Worm (Caenorhabditis elegans): Measurements from ENCODE around the gene dhs-19.

dhs-19 gene

ce11 chrV:11490382-11490781 is at the start of gene dhs-19:
Gene dhs-19 (minus strand): TSS chrV:11490482.
- TF ChIP-seq M03D4.4 (tag; optimal IDR thresholded peaks at IDR 0.05), result no peak

- TF ChIP-seq elt-3 (tag; optimal IDR thresholded peaks at IDR 0.05) (no peak), mep-1 (tag; optimal IDR thresholded peaks at IDR 0.05) (no peak), tbx-8 (GFP tag; optimal IDR thresholded peaks at IDR 0.05) (no peak), nhr-237 (tag; optimal IDR thresholded peaks at IDR 0.05) (no peak), lin-32 (GFP tag; optimal IDR thresholded peaks at IDR 0.05) (no peak), nhr-12 (tag; optimal IDR thresholded peaks at IDR 0.05) (no peak), ham-2 (GFP tag; optimal IDR thresholded peaks at IDR 0.05) (no peak), lin-13 (tag; optimal IDR thresholded peaks at IDR 0.05) (no peak), unc-39 (tag; optimal IDR thresholded peaks at IDR 0.05) (no peak), hlh-1 (tag; optimal IDR thresholded peaks at IDR 0.05) (no peak), ceh-43 (GFP tag; optimal IDR thresholded peaks at IDR 0.05) (no peak), elt-1 (tag; optimal IDR thresholded peaks at IDR 0.05; ENCODE audit: borderline replicate concordance, insufficient read depth) (no peak), sptf-1 (tag; optimal IDR thresholded peaks at IDR 0.05) (no peak), nhr-76 (tag; optimal IDR thresholded peaks at IDR 0.05) (no peak), pha-4 (tag; optimal IDR thresholded peaks at IDR 0.05) (no peak)
These were observed 49.2 kb upstream of the dhs-19 start for ce11 chrV:11539502-11539901.

DNA sequence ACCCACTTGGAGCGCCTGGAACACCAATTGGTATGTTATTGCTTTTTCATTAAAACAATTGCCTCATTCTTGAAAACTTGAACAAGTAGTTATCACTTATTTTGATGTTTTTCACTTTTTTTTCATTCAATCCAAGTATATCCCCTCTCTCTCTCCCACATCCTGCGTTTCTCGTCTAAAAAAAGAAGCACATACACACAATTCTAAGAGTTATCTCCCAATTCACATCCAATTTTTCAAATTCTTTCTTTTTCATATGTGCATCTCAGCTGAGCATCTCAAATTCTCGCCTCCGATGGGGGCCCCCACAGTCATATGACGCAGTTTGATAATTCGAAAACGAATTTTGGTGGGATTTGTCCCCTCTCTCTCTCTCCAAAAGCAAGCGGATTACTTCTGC is 46.4 kb upstream of the dhs-19 start:
- TF ChIP-seq nhr-2 (tag; optimal IDR thresholded peaks at IDR 0.05) (no peak), ces-1 (GFP tag; optimal IDR thresholded peaks at IDR 0.05) (peak; percentile 5), sptf-1 (tag; optimal IDR thresholded peaks at IDR 0.05) (no peak)

ce11 chrV:11535504-11536062 is 45.3 kb upstream of the dhs-19 start:
- TF ChIP-seq hlh-1 (tag; optimal IDR thresholded peaks at IDR 0.05), result peak; percentile 80
- no peak for TF ChIP-seq lin-32 (GFP tag; optimal IDR thresholded peaks at IDR 0.05)
- peak; percentile 78 for TF ChIP-seq unc-120 (tag; optimal IDR thresholded peaks at IDR 0.05; ENCODE audit: poor library complexity, severe bottlenecking)

- peak; percentile 11 for TF ChIP-seq unc-120 (tag; optimal IDR thresholded peaks at IDR 0.05; ENCODE audit: poor library complexity, severe bottlenecking)
- peak; percentile 41 for TF ChIP-seq blmp-1 (tag; optimal IDR thresholded peaks at IDR 0.05)
- peak; percentile 97 for TF ChIP-seq hlh-1 (tag; optimal IDR thresholded peaks at IDR 0.05)
- no peak for TF ChIP-seq unc-39 (tag; optimal IDR thresholded peaks at IDR 0.05)
These were observed 44.4 kb upstream of the dhs-19 start for ce11 chrV:11534495-11535189.

DNA sequence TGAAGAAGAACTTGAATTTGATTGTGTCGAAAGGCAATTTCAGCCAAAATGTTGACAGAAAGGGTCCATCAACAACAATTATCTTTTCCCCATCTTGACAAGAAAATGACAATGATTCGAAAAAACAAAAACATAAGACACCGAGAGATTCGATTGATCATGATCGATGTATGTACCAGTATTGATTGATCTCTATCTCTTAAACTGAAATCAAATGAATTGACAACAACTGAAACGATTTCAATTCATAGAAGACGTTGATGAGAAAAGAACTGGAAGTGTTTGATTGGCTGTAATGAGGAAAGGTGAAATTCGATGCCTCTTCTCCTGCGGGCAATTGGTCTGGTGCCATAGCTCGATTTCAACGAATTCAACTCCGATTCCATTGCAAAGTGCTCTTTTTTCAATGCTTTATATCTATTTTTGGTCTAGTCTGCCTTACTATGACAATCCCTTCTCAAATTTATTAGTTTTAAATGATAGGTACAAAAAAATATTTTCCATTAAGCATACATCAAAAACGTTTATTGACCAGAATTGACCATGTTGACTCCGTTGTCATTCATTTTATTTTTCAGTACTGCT is 43.2 kb upstream of the dhs-19 start:
- TF ChIP-seq blmp-1 (tag; optimal IDR thresholded peaks at IDR 0.05) (no peak), ztf-11 (tag; optimal IDR thresholded peaks at IDR 0.05) (no peak), nhr-76 (tag; optimal IDR thresholded peaks at IDR 0.05) (no peak), zip-8 (tag; optimal IDR thresholded peaks at IDR 0.05) (no peak), lsy-2 (tag; optimal IDR thresholded peaks at IDR 0.05) (no peak), mab-5 (tag; optimal IDR thresholded peaks at IDR 0.05) (no peak), sptf-1 (tag; optimal IDR thresholded peaks at IDR 0.05) (no peak), ceh-39 (tag; optimal IDR thresholded peaks at IDR 0.05) (no peak), elt-1 (tag; optimal IDR thresholded peaks at IDR 0.05; ENCODE audit: borderline replicate concordance, insufficient read depth) (no peak), nhr-237 (tag; optimal IDR thresholded peaks at IDR 0.05) (no peak)

ce11 chrV:11532964-11533363 is 42.7 kb upstream of the dhs-19 start:
- TF ChIP-seq ham-2 (GFP tag; optimal IDR thresholded peaks at IDR 0.05), result peak; percentile 30
- no peak for TF ChIP-seq tbx-8 (GFP tag; optimal IDR thresholded peaks at IDR 0.05)
- TF ChIP-seq lsy-2 (tag; optimal IDR thresholded peaks at IDR 0.05), result no peak
- peak; percentile 14 for TF ChIP-seq sptf-1 (tag; optimal IDR thresholded peaks at IDR 0.05)
- TF ChIP-seq elt-3 (tag; optimal IDR thresholded peaks at IDR 0.05), result peak; percentile 11
- peak; percentile 30 for TF ChIP-seq zip-8 (tag; optimal IDR thresholded peaks at IDR 0.05)
- TF ChIP-seq blmp-1 (tag; optimal IDR thresholded peaks at IDR 0.05), result peak; percentile 96
- no peak for TF ChIP-seq bed-3 (GFP tag; optimal IDR thresholded peaks at IDR 0.05)
- TF ChIP-seq unc-39 (tag; optimal IDR thresholded peaks at IDR 0.05), result no peak
- no peak for TF ChIP-seq ceh-83 (GFP tag; optimal IDR thresholded peaks at IDR 0.05)
- TF ChIP-seq drap-1 (GFP tag; optimal IDR thresholded peaks at IDR 0.05), result no peak
- TF ChIP-seq mls-2 (tag; optimal IDR thresholded peaks at IDR 0.05), result no peak
